Fruit fly (Drosophila melanogaster) whole organism, embryonic: ENCODE data around the gene CG10602.

ENCODE experiments used
- Awh ChIP-seq: fragments of 200-800 bp; sonication (Bioruptor generic); IDR thresholded peaks from 2 replicates; pipeline ENCODE4, ENCODE4 v1.3.6; 2022; ENCODE audit warnings: missing biosample characterization, missing genetic modification characterization
- Bgb ChIP-seq: fragments of 200-800 bp; sonication (Bioruptor generic); IDR thresholded peaks from 2 replicates; pipeline ENCODE4 v1.3.6; 2022; ENCODE audit warnings: missing biosample characterization, missing genetic modification characterization; ENCODE audit not compliant: partially characterized antibody
- CG10274 ChIP-seq: fragments of 200-800 bp; sonication (Bioruptor generic); optimal IDR thresholded peaks from 3 replicates; lab custom pipeline; 2017; ENCODE audit warnings: missing biosample characterization, mild to moderate bottlenecking, missing genetic modification characterization
- CG10431 ChIP-seq: fragments of 200-800 bp; sonication (Bioruptor generic); optimal IDR thresholded peaks from 3 replicates; lab custom pipeline; 2018; ENCODE audit warnings: missing biosample characterization, mild to moderate bottlenecking, missing genetic modification characterization
- CG10565 ChIP-seq: fragments of 200-800 bp; sonication (Bioruptor generic); optimal IDR thresholded peaks from 3 replicates; lab custom pipeline; 2016; ENCODE audit warnings: missing biosample characterization, mild to moderate bottlenecking, missing genetic modification characterization
- CG10959 ChIP-seq: fragments of 200-800 bp; sonication (Bioruptor generic); IDR thresholded peaks from 2 replicates; pipeline ENCODE4 v1.3.6; 2022; ENCODE audit warnings: missing biosample characterization, missing genetic modification characterization
- CG10979 ChIP-seq: fragments of 200-800 bp; sonication (Bioruptor generic); optimal IDR thresholded peaks from 2 replicates; lab custom pipeline; 2018; ENCODE audit warnings: missing biosample characterization, mild to moderate bottlenecking, missing genetic modification characterization, moderate library complexity
- CG12104 ChIP-seq: fragments of 200-800 bp; sonication (Bioruptor generic); optimal IDR thresholded peaks from 3 replicates; lab custom pipeline; 2016; ENCODE audit warnings: missing biosample characterization, missing genetic modification characterization
- CG1233 ChIP-seq: fragments of 200-800 bp; sonication (Bioruptor generic); optimal IDR thresholded peaks from 4 replicates; lab custom pipeline; 2018; ENCODE audit warnings: missing biosample characterization, mild to moderate bottlenecking, missing genetic modification characterization
- CG12942 ChIP-seq: fragments of 200-800 bp; sonication (Bioruptor generic); optimal IDR thresholded peaks from 3 replicates; lab custom pipeline; 2016; ENCODE audit warnings: missing biosample characterization, missing genetic modification characterization
- CG15269 ChIP-seq: fragments of 200-800 bp; sonication (Bioruptor generic); optimal IDR thresholded peaks from 2 replicates; lab custom pipeline; 2018; ENCODE audit warnings: missing biosample characterization, mild to moderate bottlenecking, missing genetic modification characterization, moderate library complexity
- CG33213 ChIP-seq: fragments of 200-800 bp; sonication (Bioruptor generic); optimal IDR thresholded peaks from 3 replicates; lab custom pipeline; 2016; ENCODE audit warnings: missing biosample characterization, missing genetic modification characterization
- CG33557 ChIP-seq: fragments of 200-800 bp; sonication (Bioruptor generic); optimal IDR thresholded peaks from 2 replicates; lab custom pipeline; 2019; ENCODE audit warnings: missing biosample characterization, mild to moderate bottlenecking, missing genetic modification characterization, moderate library complexity
- CG4820 ChIP-seq: fragments of 200-800 bp; sonication (Bioruptor generic); optimal IDR thresholded peaks from 3 replicates; lab custom pipeline; 2016; ENCODE audit warnings: missing biosample characterization, missing genetic modification characterization
- CG6254 ChIP-seq: fragments of 200-800 bp; sonication (Bioruptor generic); optimal IDR thresholded peaks from 3 replicates; lab custom pipeline; 2017; ENCODE audit warnings: mild to moderate bottlenecking, missing biosample characterization, missing genetic modification reagents, missing genetic modification characterization
- CG7372 ChIP-seq: fragments of 200-800 bp; sonication (Bioruptor generic); IDR thresholded peaks from 2 replicates; pipeline ENCODE4 v1.3.6; 2022; ENCODE audit warnings: missing biosample characterization, missing genetic modification characterization
- CG7963 ChIP-seq: fragments of 200-800 bp; sonication (Bioruptor generic); IDR thresholded peaks from 3 replicates; pipeline ENCODE4 v1.3.6; 2022; ENCODE audit warnings: missing biosample characterization, missing genetic modification characterization; ENCODE audit not compliant: partially characterized antibody
- CG9609 ChIP-seq: fragments of 200-800 bp; sonication (Bioruptor generic); optimal IDR thresholded peaks from 3 replicates; lab custom pipeline; 2016; ENCODE audit warnings: missing biosample characterization, missing genetic modification characterization
- CG9727 ChIP-seq: fragments of 200-800 bp; sonication (Bioruptor generic); optimal IDR thresholded peaks from 3 replicates; lab custom pipeline; 2017; ENCODE audit warnings: missing biosample characterization, mild to moderate bottlenecking, missing genetic modification characterization
- CG9797 ChIP-seq: fragments of 200-800 bp; sonication (Bioruptor generic); optimal IDR thresholded peaks from 3 replicates; lab custom pipeline; 2018; ENCODE audit warnings: missing biosample characterization, mild to moderate bottlenecking, missing genetic modification characterization
- D ChIP-seq, 2 experiments: fragments of 200-800 bp in 1 of 2; fragments of >200 bp in 1 of 2; sonication (Bioruptor generic) in 1 of 2; optimal IDR thresholded peaks; 2 replicates in 1 of 2; 3 replicates in 1 of 2; lab custom pipeline; 2017; ENCODE audit warnings: mild to moderate bottlenecking in 1 of 2, missing biosample characterization in 1 of 2, missing genetic modification characterization in 1 of 2, missing genetic modification reagents in 1 of 2
- D19A ChIP-seq: fragments of 200-800 bp; optimal IDR thresholded peaks from 3 replicates; lab custom pipeline; 2019; ENCODE audit warnings: missing biosample characterization, mild to moderate bottlenecking, missing genetic modification characterization, moderate library complexity
- Drgx ChIP-seq: fragments of 200-800 bp; sonication (Bioruptor generic); IDR thresholded peaks from 2 replicates; pipeline ENCODE4 v1.3.6; 2022; ENCODE audit warnings: missing biosample characterization, missing genetic modification characterization
- ERR ChIP-seq: fragments of 200-800 bp; sonication (Bioruptor generic); optimal IDR thresholded peaks from 2 replicates; lab custom pipeline; 2016; ENCODE audit warnings: missing biosample characterization, missing genetic modification characterization
- Eip74EF ChIP-seq, 2 experiments: fragments of 200-800 bp in 1 of 2; fragments of >200 bp in 1 of 2; sonication (Bioruptor generic) in 1 of 2; optimal IDR thresholded peaks; 2 replicates each; lab custom pipeline; 2017 to 2019; ENCODE audit warnings: missing biosample characterization in 2 of 2, missing genetic modification characterization in 2 of 2, mild to moderate bottlenecking in 1 of 2, moderate library complexity in 1 of 2
- Ets65A ChIP-seq: fragments of 200-800 bp; sonication (Bioruptor generic); peaks from one replicate; lab custom pipeline; 2016; ENCODE audit warnings: missing biosample characterization, missing genetic modification characterization
- GATAe ChIP-seq: fragments of 200-800 bp; sonication (Bioruptor generic); conservative IDR thresholded peaks from 2 replicates; pipeline ENCODE4 v1.3.6; 2022; ENCODE audit warnings: missing biosample characterization, missing genetic modification characterization
- Hr3 ChIP-seq: fragments of 200-800 bp; sonication (Bioruptor generic); optimal IDR thresholded peaks from 3 replicates; lab custom pipeline; 2016; ENCODE audit warnings: missing biosample characterization, missing genetic modification characterization
- Med ChIP-seq: fragments of 200-800 bp; sonication (Bioruptor generic); peaks from one replicate; lab custom pipeline; 2016; ENCODE audit warnings: missing biosample characterization, missing genetic modification characterization, mild to moderate bottlenecking, inconsistent platforms, moderate library complexity
- Oaz ChIP-seq: fragments of 200-800 bp; sonication (Bioruptor generic); IDR thresholded peaks from 2 replicates; pipeline ENCODE4 v1.3.6; 2022; ENCODE audit warnings: missing biosample characterization, missing genetic modification characterization
- Scr ChIP-seq: fragments of 200-800 bp; sonication (Bioruptor generic); IDR thresholded peaks from 2 replicates; pipeline ENCODE4 v1.3.6; 2022; ENCODE audit warnings: missing biosample characterization, missing genetic modification characterization; ENCODE audit not compliant: partially characterized antibody
- Sox100B ChIP-seq: fragments of 200-800 bp; sonication (Bioruptor generic); optimal IDR thresholded peaks from 3 replicates; lab custom pipeline; 2018; ENCODE audit warnings: missing biosample characterization, mild to moderate bottlenecking, missing genetic modification characterization
- ato ChIP-seq: fragments of 200-800 bp; sonication (Bioruptor generic); IDR thresholded peaks from 2 replicates; pipeline ENCODE4 v1.3.6; 2022; ENCODE audit warnings: missing biosample characterization, missing genetic modification characterization; ENCODE audit not compliant: partially characterized antibody
- cato ChIP-seq: fragments of 200-800 bp; sonication (Bioruptor generic); optimal IDR thresholded peaks from 2 replicates; lab custom pipeline; 2016; ENCODE audit warnings: missing biosample characterization, missing genetic modification characterization, borderline replicate concordance
- caup ChIP-seq: fragments of 200-800 bp; sonication (Bioruptor generic); optimal IDR thresholded peaks from 3 replicates; lab custom pipeline; 2017; ENCODE audit warnings: missing biosample characterization, mild to moderate bottlenecking, missing genetic modification characterization, moderate library complexity; ENCODE audit not compliant: severe bottlenecking
- chif ChIP-seq, 2 experiments: fragments of 200-800 bp; sonication (Bioruptor generic); optimal IDR thresholded peaks; 3 replicates each; lab custom pipeline; 2016; ENCODE audit warnings: missing biosample characterization in 2 of 2, missing genetic modification characterization in 2 of 2
- crp ChIP-seq, 2 experiments: fragments of 200-800 bp; sonication (Bioruptor generic); optimal IDR thresholded peaks; 2 replicates in 1 of 2; 3 replicates in 1 of 2; lab custom pipeline; 2017; ENCODE audit warnings: missing biosample characterization in 2 of 2, missing genetic modification characterization in 2 of 2, mild to moderate bottlenecking in 1 of 2, moderate library complexity in 1 of 2
- disco-r ChIP-seq: fragments of 200-800 bp; sonication (Bioruptor generic); optimal IDR thresholded peaks from 2 replicates; lab custom pipeline; 2016; ENCODE audit warnings: missing biosample characterization, missing genetic modification characterization
- dm ChIP-seq: fragments of 200-800 bp; sonication (Bioruptor generic); optimal IDR thresholded peaks from 3 replicates; lab custom pipeline; 2016; ENCODE audit warnings: missing biosample characterization, missing genetic modification characterization
- hb ChIP-seq: fragments of 200-800 bp; sonication (Bioruptor generic); IDR thresholded peaks from 3 replicates; pipeline ENCODE4 v1.3.6; 2022; ENCODE audit warnings: missing biosample characterization, missing genetic modification characterization; ENCODE audit not compliant: partially characterized antibody
- kay ChIP-seq: fragments of 200-800 bp; sonication (Bioruptor generic); optimal IDR thresholded peaks from 2 replicates; lab custom pipeline; 2016; ENCODE audit warnings: missing biosample characterization, missing genetic modification characterization
- sd ChIP-seq: fragments of 200-800 bp; sonication (Bioruptor generic); optimal IDR thresholded peaks from 3 replicates; lab custom pipeline; 2018; ENCODE audit warnings: missing biosample characterization, mild to moderate bottlenecking, missing genetic modification characterization, moderate library complexity
- tup ChIP-seq: fragments of 200-800 bp; sonication (Bioruptor generic); optimal IDR thresholded peaks from 2 replicates; lab custom pipeline; 2016; ENCODE audit warnings: missing biosample characterization, mild to moderate bottlenecking, missing genetic modification characterization, moderate library complexity
- unpg ChIP-seq: fragments of 200-800 bp; sonication (Bioruptor generic); optimal IDR thresholded peaks from 3 replicates; lab custom pipeline; 2018; ENCODE audit warnings: missing biosample characterization, mild to moderate bottlenecking, missing genetic modification characterization, moderate library complexity
- usp ChIP-seq: fragments of >200 bp; optimal IDR thresholded peaks from 2 replicates; lab custom pipeline; 2017; ENCODE audit warnings: missing biosample characterization, missing genetic modification characterization
- wek ChIP-seq: fragments of 200-800 bp; sonication (Bioruptor generic); optimal IDR thresholded peaks from 3 replicates; lab custom pipeline; 2018; ENCODE audit warnings: missing biosample characterization, mild to moderate bottlenecking, missing genetic modification characterization, moderate library complexity
- zf30C ChIP-seq: fragments of 200-800 bp; sonication (Bioruptor generic); optimal IDR thresholded peaks from 3 replicates; lab custom pipeline; 2018; ENCODE audit warnings: missing biosample characterization, mild to moderate bottlenecking, missing genetic modification characterization

CG10602 gene

dm6 chr2L:18881014-18881660 is 22.1 kb upstream of the CG10602 start, which contains the start of gene tup (continued):
- 0 out of 2 replicates have a peak, but pooled peaks have one; percentile 14 for TF ChIP-seq ato
- TF ChIP-seq CG1233 (GFP tag; lab: Kevin White, UChicago) = no peak
- TF ChIP-seq sd = peak; percentile 27
- no peak for TF ChIP-seq Sox100B (GFP tag; lab: Kevin White, UChicago)
- peak; percentile 12 for TF ChIP-seq CG6254 (GFP tag; lab: Kevin White, UChicago)
- TF ChIP-seq Scr (GFP tag; lab: Robert Waterston, UW) = peak; percentile 45

- TF ChIP-seq Eip74EF (GFP tag; optimal IDR thresholded peaks at IDR 0.05; lab: Kevin White, UChicago) (peak in 1 of 2 experiments; percentile 23), tup (GFP tag; lab: Kevin White, UChicago) (peak; percentile 37), cato (GFP tag; lab: Kevin White, UChicago) (no peak), CG10431 (GFP tag; lab: Kevin White, UChicago) (no peak), caup (GFP tag; lab: Kevin White, UChicago) (no peak), Med (GFP tag; lab: Kevin White, UChicago) (peak; percentile 85), D (optimal IDR thresholded peaks at IDR 0.05; lab: Kevin White, UChicago) (no peak), D (GFP tag; optimal IDR thresholded peaks at IDR 0.05; lab: Kevin White, UChicago) (no peak), CG12104 (GFP tag; lab: Kevin White, UChicago) (peak; percentile 34), Bgb (GFP tag; lab: Robert Waterston, UW) (no peak), CG33557 (GFP tag; lab: Kevin White, UChicago) (peak; percentile 2), CG9727 (peak; percentile 55), kay (GFP tag; lab: Kevin White, UChicago) (no peak), CG10959 (GFP tag; lab: Robert Waterston, UW) (no peak), wek (GFP tag; lab: Kevin White, UChicago) (no peak), CG7372 (no peak), ERR (no peak), CG7963 (GFP tag; lab: Robert Waterston, UW) (no peak), CG9797 (GFP tag; lab: Kevin White, UChicago) (no peak), CG9609 (no peak), CG15269 (no peak), Awh (GFP tag; lab: Robert Waterston, UW) (0 out of 2 replicates have a peak, but pooled peaks have one; percentile 7), D19A (tag; lab: Kevin White, UChicago) (peak; percentile 10), crp (GFP tag; optimal IDR thresholded peaks at IDR 0.05; lab: Kevin White, UChicago) (no peak), Hr3 (GFP tag; lab: Kevin White, UChicago) (no peak), CG10274 (no peak), unpg (GFP tag; lab: Kevin White, UChicago) (no peak), CG33213 (GFP tag; lab: Kevin White, UChicago) (peak; percentile 57), dm (GFP tag; lab: Kevin White, UChicago) (no peak), zf30C (GFP tag; lab: Kevin White, UChicago) (no peak), disco-r (no peak), hb (GFP tag; lab: Robert Waterston, UW) (no peak), GATAe (GFP tag; lab: Robert Waterston, UW) (no peak), Drgx (no peak), CG12942 (no peak), Ets65A (peak; percentile 61), CG4820 (GFP tag; lab: Kevin White, UChicago) (peak; percentile 1), Oaz (GFP tag; lab: Robert Waterston, UW) (no peak), chif (GFP tag; optimal IDR thresholded peaks at IDR 0.05; lab: Kevin White, UChicago) (no peak), CG10565 (GFP tag; lab: Kevin White, UChicago) (no peak), CG10979 (tag; lab: Kevin White, UChicago) (no peak), usp (no peak)
Measured at dm6 chr2L:18878439-18878838, 19.4 kb upstream of the CG10602 start.
